Worm (Caenorhabditis elegans) whole organism, L3 larva: ENCODE data around the gene kin-24.

Experiments used
- ceh-82 ChIP-seq: fragments of 150-350 bp; optimal IDR thresholded peaks from 2 replicates; lab custom pipeline; 2014; ENCODE audit warnings: missing biosample characterization, missing genetic modification characterization
- mdl-1 ChIP-seq: fragments of 150-350 bp; optimal IDR thresholded peaks from 2 replicates; lab custom pipeline; 2014; ENCODE audit warnings: missing biosample characterization, missing genetic modification characterization
- nhr-237 ChIP-seq: fragments of 150-350 bp; optimal IDR thresholded peaks from 2 replicates; lab custom pipeline; 2014; ENCODE audit warnings: missing biosample characterization, missing genetic modification characterization
- pha-4 ChIP-seq: fragments of 150-350 bp; optimal IDR thresholded peaks from 2 replicates; lab custom pipeline; 2014; ENCODE audit warnings: missing biosample characterization, missing genetic modification reagents, missing genetic modification characterization
- snpc-4 ChIP-seq: fragments of 150-350 bp; optimal IDR thresholded peaks from 2 replicates; lab custom pipeline; 2014; ENCODE audit warnings: missing biosample characterization, missing genetic modification characterization
- ztf-4 ChIP-seq: fragments of 150-350 bp; optimal IDR thresholded peaks from 2 replicates; lab custom pipeline; 2014; ENCODE audit warnings: missing biosample characterization, missing genetic modification characterization

ce11 chrIV:9795250-9795649 is 45.6 kb downstream of the kin-24 start:
- TF ChIP-seq ceh-82 (tag; lab: Kevin White, UChicago) (no peak), ztf-4 (no peak), snpc-4 (tag; lab: Kevin White, UChicago) (no peak), pha-4 (tag; lab: Kevin White, UChicago) (no peak), mdl-1 (tag; lab: Kevin White, UChicago) (no peak), nhr-237 (no peak)
